Fruit fly (Drosophila melanogaster) whole organism, prepupa: ENCODE measurements around the gene CG3703.

Experiments
- Blimp-1 ChIP-seq: fragments of 200-800 bp; sonication (Bioruptor generic); optimal IDR thresholded peaks from 3 replicates; lab custom pipeline; 2017; ENCODE audit warnings: missing biosample characterization, missing genetic modification characterization, mild to moderate bottlenecking, moderate library complexity, missing genetic modification reagents
- CG10669 ChIP-seq: fragments of 200-800 bp; sonication (Bioruptor generic); optimal IDR thresholded peaks from 3 replicates; lab custom pipeline; 2018; ENCODE audit warnings: missing biosample characterization, mild to moderate bottlenecking, missing genetic modification characterization, moderate library complexity
- CG11294 ChIP-seq: fragments of 200-800 bp; sonication (Bioruptor generic); IDR thresholded peaks from 2 replicates; pipeline ENCODE4 v1.3.6; 2022; ENCODE audit warnings: missing biosample characterization, missing genetic modification characterization
- CG11902 ChIP-seq: fragments of 200-800 bp; sonication (Bioruptor generic); optimal IDR thresholded peaks from 3 replicates; lab custom pipeline; 2016; ENCODE audit warnings: missing biosample characterization, missing genetic modification characterization
- CG15336 ChIP-seq: fragments of 200-800 bp; sonication (Bioruptor generic); IDR thresholded peaks from 2 replicates; pipeline ENCODE4 v1.3.6; 2022; ENCODE audit warnings: missing biosample characterization, missing genetic modification characterization
- CG1621 ChIP-seq: fragments of 200-800 bp; sonication (Bioruptor generic); optimal IDR thresholded peaks from 3 replicates; lab custom pipeline; 2018; ENCODE audit warnings: missing biosample characterization, mild to moderate bottlenecking, missing genetic modification characterization
- CG31627 ChIP-seq: fragments of 200-800 bp; sonication (Bioruptor generic); optimal IDR thresholded peaks from 3 replicates; lab custom pipeline; 2016; ENCODE audit warnings: missing biosample characterization, missing genetic modification characterization
- CG32006 ChIP-seq: fragments of 200-800 bp; sonication (Bioruptor generic); optimal IDR thresholded peaks from 3 replicates; lab custom pipeline; 2017; ENCODE audit warnings: missing biosample characterization, mild to moderate bottlenecking, missing genetic modification characterization
- CG3919 ChIP-seq: fragments of 200-800 bp; sonication (Bioruptor generic); optimal IDR thresholded peaks from 3 replicates; lab custom pipeline; 2016; ENCODE audit warnings: missing biosample characterization, missing genetic modification characterization
- CG4318 ChIP-seq: fragments of 200-800 bp; sonication (Bioruptor generic); optimal IDR thresholded peaks from 3 replicates; lab custom pipeline; 2017; ENCODE audit warnings: missing biosample characterization, mild to moderate bottlenecking, missing genetic modification characterization
- CG6163 ChIP-seq: fragments of 200-800 bp; sonication (Bioruptor generic); IDR thresholded peaks from 3 replicates; pipeline ENCODE4 v1.3.6; 2022; ENCODE audit warnings: missing biosample characterization, missing genetic modification characterization
- CG6276 ChIP-seq: fragments of 200-800 bp; sonication (Bioruptor generic); optimal IDR thresholded peaks from 2 replicates; lab custom pipeline; 2017; ENCODE audit warnings: missing biosample characterization, mild to moderate bottlenecking, missing genetic modification characterization
- CG6792 ChIP-seq: fragments of 200-800 bp; sonication (Bioruptor generic); optimal IDR thresholded peaks from 3 replicates; lab custom pipeline; 2016; ENCODE audit warnings: missing biosample characterization, missing genetic modification characterization
- CG6808 ChIP-seq: fragments of 200-800 bp; sonication (Bioruptor generic); optimal IDR thresholded peaks from 3 replicates; lab custom pipeline; 2017; ENCODE audit warnings: missing biosample characterization, missing genetic modification characterization, mild to moderate bottlenecking, moderate library complexity, missing genetic modification reagents
- CG6854 ChIP-seq: fragments of 200-800 bp; sonication (Bioruptor generic); optimal IDR thresholded peaks from 2 replicates; lab custom pipeline; 2017; ENCODE audit warnings: missing biosample characterization, mild to moderate bottlenecking, missing genetic modification characterization
- CG8319 ChIP-seq: fragments of 200-800 bp; sonication (Bioruptor generic); optimal IDR thresholded peaks from 3 replicates; lab custom pipeline; 2016; ENCODE audit warnings: missing biosample characterization, missing genetic modification characterization
- CG8632 ChIP-seq: fragments of 200-800 bp; sonication (Bioruptor generic); optimal IDR thresholded peaks from 3 replicates; lab custom pipeline; 2016; ENCODE audit warnings: missing biosample characterization, missing genetic modification characterization
- Eip75B ChIP-seq: fragments of 200-800 bp; sonication (Bioruptor generic); optimal IDR thresholded peaks from 3 replicates; lab custom pipeline; 2016; ENCODE audit warnings: missing biosample characterization, missing genetic modification characterization
- Eip78C ChIP-seq: fragments of 200-800 bp; sonication (Bioruptor generic); peaks from one replicate; lab custom pipeline; 2016; ENCODE audit warnings: missing biosample characterization, missing genetic modification characterization
- Eip93F ChIP-seq: fragments of 200-800 bp; sonication (Bioruptor generic); optimal IDR thresholded peaks from 2 replicates; lab custom pipeline; 2016; ENCODE audit warnings: missing biosample characterization, mild to moderate bottlenecking, missing genetic modification characterization
- Ets21C ChIP-seq: fragments of 200-800 bp; sonication (Bioruptor generic); optimal IDR thresholded peaks from 3 replicates; lab custom pipeline; 2016; ENCODE audit warnings: missing biosample characterization, missing genetic modification characterization
- Ets96B ChIP-seq: fragments of 200-800 bp; optimal IDR thresholded peaks from 2 replicates; lab custom pipeline; 2019; ENCODE audit warnings: missing biosample characterization, mild to moderate bottlenecking, missing genetic modification characterization, moderate library complexity
- Hr39 ChIP-seq: fragments of 200-800 bp; sonication (Bioruptor generic); optimal IDR thresholded peaks from 2 replicates; lab custom pipeline; 2016; ENCODE audit warnings: missing biosample characterization, missing genetic modification characterization
- Hr4 ChIP-seq: fragments of 200-800 bp; sonication (Bioruptor generic); optimal IDR thresholded peaks from 3 replicates; lab custom pipeline; 2016; ENCODE audit warnings: missing biosample characterization, missing genetic modification characterization
- Lpt ChIP-seq: fragments of 200-800 bp; sonication (Bioruptor generic); optimal IDR thresholded peaks from 3 replicates; lab custom pipeline; 2016; ENCODE audit warnings: missing biosample characterization, missing genetic modification characterization
- Met ChIP-seq: fragments of 200-800 bp; sonication (Bioruptor generic); optimal IDR thresholded peaks from 3 replicates; lab custom pipeline; 2016; ENCODE audit warnings: missing biosample characterization, missing genetic modification characterization
- OdsH ChIP-seq: fragments of 200-800 bp; sonication (Bioruptor generic); optimal IDR thresholded peaks from 3 replicates; lab custom pipeline; 2016; ENCODE audit warnings: missing biosample characterization, missing genetic modification characterization
- Sox102F ChIP-seq: fragments of 200-800 bp; sonication (Bioruptor generic); optimal IDR thresholded peaks from 2 replicates; lab custom pipeline; 2016; ENCODE audit warnings: missing biosample characterization, mild to moderate bottlenecking, missing genetic modification characterization
- Sox14 ChIP-seq: fragments of 200-800 bp; sonication (Bioruptor generic); optimal IDR thresholded peaks from 3 replicates; lab custom pipeline; 2016; ENCODE audit warnings: missing biosample characterization, missing genetic modification characterization
- Sox15 ChIP-seq: fragments of 200-800 bp; sonication (Bioruptor generic); optimal IDR thresholded peaks from 3 replicates; lab custom pipeline; 2016; ENCODE audit warnings: missing biosample characterization, missing genetic modification characterization
- cyc ChIP-seq: fragments of 200-800 bp; sonication (Bioruptor generic); optimal IDR thresholded peaks from 3 replicates; lab custom pipeline; 2016; ENCODE audit warnings: missing biosample characterization, missing genetic modification characterization
- dsx ChIP-seq: fragments of 200-800 bp; optimal IDR thresholded peaks from 3 replicates; lab custom pipeline; 2019; ENCODE audit warnings: missing biosample characterization, mild to moderate bottlenecking, missing genetic modification characterization, moderate library complexity; ENCODE audit not compliant: poor library complexity, severe bottlenecking
- eg ChIP-seq: fragments of 200-800 bp; sonication (Bioruptor generic); IDR thresholded peaks from 3 replicates; pipeline ENCODE4 v1.3.6; 2022; ENCODE audit warnings: missing biosample characterization, missing genetic modification characterization
- esn ChIP-seq: fragments of 200-800 bp; sonication (Bioruptor generic); optimal IDR thresholded peaks from 2 replicates; lab custom pipeline; 2016; ENCODE audit warnings: missing biosample characterization, mild to moderate bottlenecking, missing genetic modification characterization, moderate library complexity
- fd59A ChIP-seq: fragments of 200-800 bp; sonication (Bioruptor generic); optimal IDR thresholded peaks from 2 replicates; lab custom pipeline; 2017; ENCODE audit warnings: missing biosample characterization, mild to moderate bottlenecking, missing genetic modification characterization, missing genetic modification reagents
- fd85E ChIP-seq: fragments of 200-800 bp; sonication (Bioruptor generic); optimal IDR thresholded peaks from 3 replicates; lab custom pipeline; 2016; ENCODE audit warnings: missing biosample characterization, missing genetic modification characterization
- fkh ChIP-seq: fragments of 200-800 bp; sonication (Bioruptor generic); optimal IDR thresholded peaks from 3 replicates; lab custom pipeline; 2017; ENCODE audit warnings: missing biosample characterization, mild to moderate bottlenecking, missing genetic modification characterization, moderate library complexity
- lz ChIP-seq: fragments of 200-800 bp; sonication (Bioruptor generic); optimal IDR thresholded peaks from 3 replicates; lab custom pipeline; 2016; ENCODE audit warnings: missing biosample characterization, missing genetic modification characterization
- pdm3 ChIP-seq: fragments of 200-800 bp; sonication (Bioruptor generic); optimal IDR thresholded peaks from 3 replicates; lab custom pipeline; 2016; ENCODE audit warnings: missing biosample characterization, missing genetic modification characterization
- spab ChIP-seq: fragments of 200-800 bp; sonication (Bioruptor generic); optimal IDR thresholded peaks from 2 replicates; lab custom pipeline; 2017; ENCODE audit warnings: missing biosample characterization, mild to moderate bottlenecking, missing genetic modification characterization, missing genetic modification reagents
- svp ChIP-seq: fragments of 200-800 bp; sonication (Bioruptor generic); peaks from one replicate; lab custom pipeline; 2016; ENCODE audit warnings: missing biosample characterization, missing genetic modification characterization
- topi ChIP-seq: fragments of 200-800 bp; sonication (Bioruptor generic); optimal IDR thresholded peaks from 3 replicates; lab custom pipeline; 2016; ENCODE audit warnings: missing biosample characterization, missing genetic modification characterization
- vri ChIP-seq: fragments of 200-800 bp; sonication (Bioruptor generic); optimal IDR thresholded peaks from 3 replicates; lab custom pipeline; 2016; ENCODE audit warnings: missing biosample characterization, mild to moderate bottlenecking, missing genetic modification characterization

Gene CG3703

dm6 chrX:955873-956272, 10.3 kb upstream of the CG3703 start:
- TF ChIP-seq CG31627 (GFP tag; lab: Kevin White, UChicago): peak; percentile 20
- TF ChIP-seq dsx (GFP tag; lab: Kevin White, UChicago): no peak
- peak; percentile 29 for TF ChIP-seq topi (GFP tag; lab: Kevin White, UChicago)
- no peak for TF ChIP-seq CG15336 (GFP tag; lab: Robert Waterston, UW)
- TF ChIP-seq vri (GFP tag; lab: Kevin White, UChicago): no peak
- TF ChIP-seq svp (GFP tag; lab: Kevin White, UChicago): peak; percentile 59
- TF ChIP-seq CG3919 (GFP tag; lab: Kevin White, UChicago): peak; percentile 32
- no peak for TF ChIP-seq fd85E (GFP tag; lab: Kevin White, UChicago)
- TF ChIP-seq CG11902 (GFP tag; lab: Kevin White, UChicago): no peak
- no peak for TF ChIP-seq CG8632 (GFP tag; lab: Kevin White, UChicago)
- TF ChIP-seq CG8319: no peak
- 0 out of 3 replicates have a peak, but pooled peaks have one; percentile 30 for TF ChIP-seq CG6163 (GFP tag; lab: Robert Waterston, UW)
- TF ChIP-seq esn (GFP tag; lab: Kevin White, UChicago): peak; percentile 19
- TF ChIP-seq Met (GFP tag; lab: Kevin White, UChicago): peak; percentile 26
- TF ChIP-seq cyc: peak; percentile 36
- peak; percentile 13 for TF ChIP-seq Ets96B (tag; lab: Kevin White, UChicago)
- peak; percentile 3 for TF ChIP-seq CG32006 (GFP tag; lab: Kevin White, UChicago)
- peak; percentile 0 for TF ChIP-seq Sox15
- TF ChIP-seq CG11294 (GFP tag; lab: Robert Waterston, UW): no peak
- peak; percentile 35 for TF ChIP-seq Hr39 (GFP tag; lab: Kevin White, UChicago)
- no peak for TF ChIP-seq Hr4 (GFP tag; lab: Kevin White, UChicago)
- TF ChIP-seq lz: peak; percentile 9
- TF ChIP-seq Sox102F (GFP tag; lab: Kevin White, UChicago): peak; percentile 22
- TF ChIP-seq Eip75B: peak; percentile 4
- peak; percentile 1 for TF ChIP-seq CG6792
- peak; percentile 25 for TF ChIP-seq CG10669 (GFP tag; lab: Kevin White, UChicago)
- TF ChIP-seq CG6854 (GFP tag; lab: Kevin White, UChicago): no peak
- peak; percentile 32 for TF ChIP-seq Eip78C (GFP tag; lab: Kevin White, UChicago)

dm6 chrX:953807-954206, 8.2 kb upstream of the CG3703 start:
- TF ChIP-seq fd85E (GFP tag; lab: Kevin White, UChicago): no peak
- TF ChIP-seq svp (GFP tag; lab: Kevin White, UChicago): peak; percentile 45
- 0 out of 3 replicates have a peak, but pooled peaks have one; percentile 12 for TF ChIP-seq eg
- 0 out of 3 replicates have a peak, but pooled peaks have one; percentile 48 for TF ChIP-seq CG6163 (GFP tag; lab: Robert Waterston, UW)
- peak; percentile 25 for TF ChIP-seq cyc
- peak; percentile 35 for TF ChIP-seq fkh (GFP tag; lab: Kevin White, UChicago)
- TF ChIP-seq topi (GFP tag; lab: Kevin White, UChicago): peak; percentile 7
- no peak for TF ChIP-seq CG8632 (GFP tag; lab: Kevin White, UChicago)
- peak; percentile 48 for TF ChIP-seq Eip78C (GFP tag; lab: Kevin White, UChicago)

DNA sequence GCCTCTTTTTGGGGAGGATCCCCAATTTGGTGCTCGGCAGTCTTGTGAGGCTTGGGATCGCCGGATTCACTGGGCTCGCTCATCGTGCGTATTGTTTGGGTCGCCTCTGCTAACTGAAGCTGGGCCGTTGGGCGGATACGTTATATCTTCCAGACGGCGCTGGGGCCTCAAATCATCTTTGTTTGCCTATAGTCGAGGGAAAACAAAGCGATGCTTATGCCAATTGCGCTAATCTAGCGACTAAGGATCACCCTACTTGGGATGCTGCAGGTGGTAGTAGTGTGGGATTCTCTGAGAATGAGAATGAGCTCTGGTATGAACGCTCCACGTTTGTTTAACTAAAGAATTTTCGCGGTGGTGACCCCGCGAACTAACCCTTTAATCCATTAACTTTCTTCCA, 6.2 kb upstream of the CG3703 start, which contains the start of gene CG3690:
CG3690 (minus strand) TSS at position 101 of the 400 bp plus-strand sequence.
- TF ChIP-seq CG11902 (GFP tag; lab: Kevin White, UChicago): no peak
- TF ChIP-seq Sox14 (GFP tag; lab: Kevin White, UChicago): no peak
- TF ChIP-seq CG6163 (GFP tag; lab: Robert Waterston, UW): no peak
- TF ChIP-seq fkh (GFP tag; lab: Kevin White, UChicago): no peak
- no peak for TF ChIP-seq Eip75B
- no peak for TF ChIP-seq Ets96B (tag; lab: Kevin White, UChicago)
- no peak for TF ChIP-seq CG6854 (GFP tag; lab: Kevin White, UChicago)
- no peak for TF ChIP-seq CG8632 (GFP tag; lab: Kevin White, UChicago)
- TF ChIP-seq vri (GFP tag; lab: Kevin White, UChicago): no peak
- no peak for TF ChIP-seq Sox15
- TF ChIP-seq Blimp-1 (GFP tag; lab: Kevin White, UChicago): no peak
- no peak for TF ChIP-seq CG15336 (GFP tag; lab: Robert Waterston, UW)
- TF ChIP-seq dsx (GFP tag; lab: Kevin White, UChicago): no peak
- TF ChIP-seq Hr4 (GFP tag; lab: Kevin White, UChicago): no peak

- TF ChIP-seq fd59A (GFP tag; lab: Kevin White, UChicago) (no peak), spab (GFP tag; lab: Kevin White, UChicago) (no peak), CG11902 (GFP tag; lab: Kevin White, UChicago) (no peak), CG6808 (GFP tag; lab: Kevin White, UChicago) (no peak), CG11294 (GFP tag; lab: Robert Waterston, UW) (no peak), fd85E (GFP tag; lab: Kevin White, UChicago) (no peak), vri (GFP tag; lab: Kevin White, UChicago) (no peak), cyc (peak; percentile 34), dsx (GFP tag; lab: Kevin White, UChicago) (no peak), CG6276 (GFP tag; lab: Kevin White, UChicago) (no peak), OdsH (GFP tag; lab: Kevin White, UChicago) (no peak), pdm3 (GFP tag; lab: Kevin White, UChicago) (no peak), CG4318 (no peak), Hr4 (GFP tag; lab: Kevin White, UChicago) (no peak), Eip93F (GFP tag; lab: Kevin White, UChicago) (no peak), Lpt (GFP tag; lab: Kevin White, UChicago) (no peak), fkh (GFP tag; lab: Kevin White, UChicago) (no peak), Ets21C (GFP tag; lab: Kevin White, UChicago) (no peak), esn (GFP tag; lab: Kevin White, UChicago) (no peak), CG1621 (tag; lab: Kevin White, UChicago) (no peak)
Observed at dm6 chrX:948285-948556, 2.6 kb upstream of the CG3703 start.
